Worm (Caenorhabditis elegans): ENCODE results near the gene Y54G2A.26.

ce11 chrIV:2959798-2960197, 35.5 kb downstream of the Y54G2A.26 start, which contains the start of gene ser-6:
- TF ChIP-seq flt-1 (GFP tag; IDR thresholded peaks at IDR 0.05), result no peak
- TF ChIP-seq tab-1 (GFP tag; IDR thresholded peaks at IDR 0.05), result no peak
- TF ChIP-seq cog-1 (tag; optimal IDR thresholded peaks at IDR 0.05), result no peak
- TF ChIP-seq klf-2 (GFP tag; conservative IDR thresholded peaks at IDR 0.05), result no peak
- no peak for TF ChIP-seq ref-1 (GFP tag; conservative IDR thresholded peaks at IDR 0.05)
- TF ChIP-seq med-1 (GFP tag; optimal IDR thresholded peaks at IDR 0.05; ENCODE audit: insufficient read depth), result no peak

Data from whole organism, midembryonic.